Fruit fly (Drosophila melanogaster) whole organism, embryonic: Measurements from ENCODE around the gene Naam.

Experiments used
- Atf6 ChIP-seq: fragments of 200-800 bp; sonication (Bioruptor generic); IDR thresholded peaks from 2 replicates; pipeline ENCODE4 v1.3.6; 2022; ENCODE audit warnings: missing biosample characterization, missing genetic modification characterization
- Bdp1 ChIP-seq: fragments of 200-800 bp; sonication (Bioruptor generic); optimal IDR thresholded peaks from 3 replicates; lab custom pipeline; 2016; ENCODE audit warnings: missing biosample characterization, missing genetic modification characterization
- CG10274 ChIP-seq: fragments of 200-800 bp; sonication (Bioruptor generic); optimal IDR thresholded peaks from 3 replicates; lab custom pipeline; 2017; ENCODE audit warnings: missing biosample characterization, mild to moderate bottlenecking, missing genetic modification characterization
- CG10431 ChIP-seq: fragments of 200-800 bp; sonication (Bioruptor generic); optimal IDR thresholded peaks from 3 replicates; lab custom pipeline; 2018; ENCODE audit warnings: missing biosample characterization, mild to moderate bottlenecking, missing genetic modification characterization
- CG13424 ChIP-seq: fragments of 200-800 bp; sonication (Bioruptor generic); optimal IDR thresholded peaks from 2 replicates; lab custom pipeline; 2019; ENCODE audit warnings: missing biosample characterization, mild to moderate bottlenecking, missing genetic modification characterization, moderate library complexity
- CG14441 ChIP-seq: fragments of 200-800 bp; sonication (Bioruptor generic); IDR thresholded peaks from 2 replicates; pipeline ENCODE4 v1.3.6; 2022; ENCODE audit warnings: missing biosample characterization, missing genetic modification characterization
- CG15269 ChIP-seq: fragments of 200-800 bp; sonication (Bioruptor generic); optimal IDR thresholded peaks from 2 replicates; lab custom pipeline; 2018; ENCODE audit warnings: missing biosample characterization, mild to moderate bottlenecking, missing genetic modification characterization, moderate library complexity
- CG15601 ChIP-seq: fragments of 200-800 bp; sonication (Bioruptor generic); optimal IDR thresholded peaks from 3 replicates; lab custom pipeline; 2019; ENCODE audit warnings: missing biosample characterization, mild to moderate bottlenecking, missing genetic modification characterization, moderate library complexity
- CG16815 ChIP-seq: fragments of 200-800 bp; sonication (Bioruptor generic); optimal IDR thresholded peaks from 3 replicates; lab custom pipeline; 2017; ENCODE audit warnings: missing biosample characterization, mild to moderate bottlenecking, missing genetic modification characterization
- CG17912 ChIP-seq: fragments of 200-800 bp; sonication (Bioruptor generic); optimal IDR thresholded peaks from 2 replicates; lab custom pipeline; 2018; ENCODE audit warnings: missing biosample characterization, mild to moderate bottlenecking, missing genetic modification characterization
- CG18619 ChIP-seq: fragments of 200-800 bp; sonication (Bioruptor generic); optimal IDR thresholded peaks from 3 replicates; lab custom pipeline; 2017; ENCODE audit warnings: missing biosample characterization, mild to moderate bottlenecking, missing genetic modification characterization
- CG31224 ChIP-seq: fragments of 200-800 bp; sonication (Bioruptor generic); IDR thresholded peaks from 2 replicates; pipeline ENCODE4 v1.3.6; 2022; ENCODE audit warnings: missing biosample characterization, missing genetic modification characterization
- CG32772 ChIP-seq: fragments of 200-800 bp; sonication (Bioruptor generic); IDR thresholded peaks from 2 replicates; pipeline ENCODE4 v1.3.6; 2022; ENCODE audit warnings: missing biosample characterization, missing genetic modification characterization
- CG3407 ChIP-seq: fragments of 200-800 bp; sonication (Bioruptor generic); optimal IDR thresholded peaks from 2 replicates; lab custom pipeline; 2018; ENCODE audit warnings: missing biosample characterization, mild to moderate bottlenecking, missing genetic modification characterization
- CG34376 ChIP-seq: fragments of 200-800 bp; sonication (Bioruptor generic); optimal IDR thresholded peaks from 2 replicates; lab custom pipeline; 2018; ENCODE audit warnings: missing biosample characterization, mild to moderate bottlenecking, missing genetic modification characterization
- CG43689 ChIP-seq: fragments of 200-800 bp; sonication (Bioruptor generic); IDR thresholded peaks from 2 replicates; pipeline ENCODE4 v1.3.6; 2022; ENCODE audit warnings: missing biosample characterization, missing genetic modification characterization
- CG4424 ChIP-seq: fragments of 200-800 bp; sonication (Bioruptor generic); optimal IDR thresholded peaks from 3 replicates; lab custom pipeline; 2016; ENCODE audit warnings: missing biosample characterization, missing genetic modification characterization
- CG6254 ChIP-seq: fragments of 200-800 bp; sonication (Bioruptor generic); optimal IDR thresholded peaks from 3 replicates; lab custom pipeline; 2017; ENCODE audit warnings: mild to moderate bottlenecking, missing biosample characterization, missing genetic modification reagents, missing genetic modification characterization
- CG8765 ChIP-seq: fragments of 200-800 bp; sonication (Bioruptor generic); IDR thresholded peaks from 2 replicates; pipeline ENCODE4 v1.3.6; 2022; ENCODE audit warnings: missing biosample characterization, missing genetic modification characterization
- CHES-1-like ChIP-seq: fragments of 200-800 bp; sonication (Bioruptor generic); optimal IDR thresholded peaks from 2 replicates; lab custom pipeline; 2016; ENCODE audit warnings: missing biosample characterization, missing genetic modification characterization
- D ChIP-seq, 2 experiments: fragments of 200-800 bp in 1 of 2; fragments of >200 bp in 1 of 2; sonication (Bioruptor generic) in 1 of 2; optimal IDR thresholded peaks; 2 replicates in 1 of 2; 3 replicates in 1 of 2; lab custom pipeline; 2017; ENCODE audit warnings: mild to moderate bottlenecking in 1 of 2, missing biosample characterization in 1 of 2, missing genetic modification characterization in 1 of 2, missing genetic modification reagents in 1 of 2
- Dll ChIP-seq: fragments of 200-800 bp; sonication (Bioruptor generic); IDR thresholded peaks from 4 replicates; pipeline ENCODE4 v1.3.6; 2022; ENCODE audit warnings: missing biosample characterization, missing genetic modification characterization; ENCODE audit not compliant: partially characterized antibody
- Fer3 ChIP-seq: fragments of 200-800 bp; sonication (Bioruptor generic); optimal IDR thresholded peaks from 2 replicates; lab custom pipeline; 2018; ENCODE audit warnings: missing biosample characterization, mild to moderate bottlenecking, missing genetic modification characterization, moderate library complexity
- Hr3 ChIP-seq: fragments of 200-800 bp; sonication (Bioruptor generic); optimal IDR thresholded peaks from 3 replicates; lab custom pipeline; 2016; ENCODE audit warnings: missing biosample characterization, missing genetic modification characterization
- Hr39 ChIP-seq: fragments of >200 bp; optimal IDR thresholded peaks from 2 replicates; lab custom pipeline; 2017
- Nf-YA ChIP-seq: fragments of 200-800 bp; sonication (Bioruptor generic); IDR thresholded peaks from 2 replicates; pipeline ENCODE4 v1.3.6; 2022; ENCODE audit warnings: missing biosample characterization, missing genetic modification characterization
- Nf-YC ChIP-seq: fragments of 200-800 bp; optimal IDR thresholded peaks from 3 replicates; lab custom pipeline; 2019; ENCODE audit warnings: missing biosample characterization, mild to moderate bottlenecking, missing genetic modification characterization, moderate library complexity
- TFAM ChIP-seq: fragments of 200-800 bp; sonication (Bioruptor generic); optimal IDR thresholded peaks from 2 replicates; lab custom pipeline; 2017; ENCODE audit warnings: missing biosample characterization, missing genetic modification characterization, inconsistent platforms
- Trl ChIP-seq, 3 experiments: fragments of >200 bp in 2 of 3; fragments of 200-800 bp in 1 of 3; sonication (Bioruptor generic) in 1 of 3; optimal IDR thresholded peaks; 2 replicates in 1 of 3; 3 replicates in 2 of 3; lab custom pipeline; 2016 to 2017; ENCODE audit warnings: missing biosample characterization in 1 of 3, missing genetic modification characterization in 1 of 3
- Xbp1 ChIP-seq: fragments of 200-800 bp; sonication (Bioruptor generic); optimal IDR thresholded peaks from 3 replicates; lab custom pipeline; 2016; ENCODE audit warnings: missing biosample characterization, mild to moderate bottlenecking, missing genetic modification characterization
- YL-1 ChIP-seq: fragments of 200-800 bp; sonication (Bioruptor generic); optimal IDR thresholded peaks from 3 replicates; lab custom pipeline; 2017; ENCODE audit warnings: missing biosample characterization, mild to moderate bottlenecking, missing genetic modification characterization
- az2 ChIP-seq: fragments of 200-800 bp; sonication (Bioruptor generic); optimal IDR thresholded peaks from 3 replicates; lab custom pipeline; 2016; ENCODE audit warnings: missing biosample characterization, missing genetic modification characterization
- bcd ChIP-seq: fragments of 200-800 bp; sonication (Bioruptor generic); optimal IDR thresholded peaks from 2 replicates; lab custom pipeline; 2017; ENCODE audit warnings: missing biosample characterization, mild to moderate bottlenecking, missing genetic modification characterization
- bigmax ChIP-seq: fragments of 200-800 bp; sonication (Bioruptor generic); optimal IDR thresholded peaks from 2 replicates; lab custom pipeline; 2018; ENCODE audit warnings: missing biosample characterization, mild to moderate bottlenecking, missing genetic modification characterization
- croc ChIP-seq: fragments of 200-800 bp; sonication (Bioruptor generic); conservative IDR thresholded peaks from 3 replicates; pipeline ENCODE4 v1.3.6; 2022; ENCODE audit warnings: missing biosample characterization, missing genetic modification characterization
- dan ChIP-seq: fragments of 200-800 bp; sonication (Bioruptor generic); IDR thresholded peaks from 2 replicates; pipeline ENCODE4 v1.3.6; 2022; ENCODE audit warnings: missing biosample characterization, missing genetic modification characterization
- ewg ChIP-seq: fragments of 200-800 bp; sonication (Bioruptor generic); optimal IDR thresholded peaks from 3 replicates; lab custom pipeline; 2017; ENCODE audit warnings: mild to moderate bottlenecking, missing biosample characterization, missing genetic modification reagents, missing genetic modification characterization
- grn ChIP-seq: fragments of 200-800 bp; sonication (Bioruptor generic); optimal IDR thresholded peaks from 3 replicates; lab custom pipeline; 2017; ENCODE audit warnings: missing biosample characterization, missing genetic modification characterization
- inv ChIP-seq: fragments of 200-800 bp; sonication (Bioruptor generic); IDR thresholded peaks from 2 replicates; pipeline ENCODE4 v1.3.6; 2022; ENCODE audit warnings: missing biosample characterization, missing genetic modification characterization; ENCODE audit not compliant: partially characterized antibody
- p53 ChIP-seq: fragments of 200-800 bp; sonication (Bioruptor generic); optimal IDR thresholded peaks from 2 replicates; lab custom pipeline; 2016; ENCODE audit warnings: missing biosample characterization, missing genetic modification characterization
- peb ChIP-seq: fragments of 200-800 bp; sonication (Bioruptor generic); IDR thresholded peaks from 2 replicates; pipeline ENCODE4 v1.3.6; 2022; ENCODE audit warnings: missing biosample characterization, missing genetic modification characterization
- salm ChIP-seq: fragments of 200-800 bp; sonication (Bioruptor generic); optimal IDR thresholded peaks from 2 replicates; lab custom pipeline; 2018; ENCODE audit warnings: missing biosample characterization, mild to moderate bottlenecking, missing genetic modification characterization
- sc ChIP-seq, 3 experiments: fragments of >200 bp in 2 of 3; fragments of 200-800 bp in 1 of 3; sonication (Bioruptor generic) in 1 of 3; optimal IDR thresholded peaks; 2 replicates in 2 of 3; 3 replicates in 1 of 3; lab custom pipeline; 2017; ENCODE audit warnings: mild to moderate bottlenecking in 1 of 3, missing biosample characterization in 1 of 3, missing genetic modification characterization in 1 of 3, missing genetic modification reagents in 1 of 3
- sens ChIP-seq: fragments of 200-800 bp; sonication (Bioruptor generic); peaks from one replicate; lab custom pipeline; 2016; ENCODE audit warnings: missing biosample characterization, missing genetic modification characterization
- tin ChIP-seq: fragments of 200-800 bp; sonication (Bioruptor generic); optimal IDR thresholded peaks from 3 replicates; lab custom pipeline; 2016; ENCODE audit warnings: missing biosample characterization, missing genetic modification characterization
- toy ChIP-seq: fragments of 200-800 bp; sonication (Bioruptor generic); IDR thresholded peaks from 2 replicates; pipeline ENCODE4 v1.3.6; 2022; ENCODE audit warnings: missing biosample characterization, missing genetic modification characterization
- tup ChIP-seq: fragments of 200-800 bp; sonication (Bioruptor generic); optimal IDR thresholded peaks from 2 replicates; lab custom pipeline; 2016; ENCODE audit warnings: missing biosample characterization, mild to moderate bottlenecking, missing genetic modification characterization, moderate library complexity
- unc-4 ChIP-seq: fragments of 200-800 bp; sonication (Bioruptor generic); IDR thresholded peaks from 2 replicates; pipeline ENCODE4 v1.3.6; 2022; ENCODE audit warnings: missing biosample characterization, missing genetic modification characterization; ENCODE audit not compliant: partially characterized antibody
- wor ChIP-seq: fragments of 200-800 bp; sonication (Bioruptor generic); IDR thresholded peaks from 2 replicates; pipeline ENCODE4 v1.3.6; 2022; ENCODE audit warnings: missing biosample characterization, missing genetic modification characterization

Naam gene

DNA sequence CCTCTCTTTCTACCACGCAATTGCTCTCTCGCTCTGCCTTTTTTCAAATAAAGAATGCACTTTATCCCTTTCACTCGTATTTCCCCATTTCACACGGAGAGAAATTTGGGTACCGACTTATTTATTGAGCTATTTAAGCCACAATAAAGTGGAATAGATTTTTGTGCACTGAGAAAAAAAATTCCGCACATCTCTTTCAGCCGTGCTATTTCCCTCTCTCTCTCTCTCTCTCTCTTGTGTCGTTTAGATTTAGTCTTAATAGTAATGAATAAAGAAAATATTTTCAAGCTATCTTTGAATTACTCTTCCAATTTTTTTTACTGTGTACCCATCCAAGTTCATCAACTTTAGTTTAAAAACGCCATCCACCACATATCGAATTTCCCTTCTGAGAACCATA, 47.6 kb upstream of the Naam start (continued):
- TF ChIP-seq CG17912 (GFP tag; lab: Kevin White, UChicago) = no peak
- TF ChIP-seq sens = peak; percentile 91
- peak; percentile 58 for TF ChIP-seq az2 (GFP tag; lab: Kevin White, UChicago)
- peak; percentile 38; the same call in 1 of the 2 replicates for TF ChIP-seq wor (GFP tag; lab: Robert Waterston, UW)
- TF ChIP-seq Trl (optimal IDR thresholded peaks at IDR 0.05; lab: Kevin White, UChicago) = peak in 1 of 2 experiments; percentile 14
- TF ChIP-seq Trl (GFP tag; optimal IDR thresholded peaks at IDR 0.05; lab: Kevin White, UChicago) = peak; percentile 23
- peak; percentile 48 for TF ChIP-seq bcd
- peak; percentile 67 for TF ChIP-seq CG14441
- peak; percentile 31 for TF ChIP-seq CHES-1-like (GFP tag; lab: Kevin White, UChicago)
- TF ChIP-seq Atf6 (GFP tag; lab: Robert Waterston, UW) = peak; percentile 43; the same call in 1 of the 2 replicates
- TF ChIP-seq D (optimal IDR thresholded peaks at IDR 0.05; lab: Kevin White, UChicago) = no peak
- TF ChIP-seq D (GFP tag; optimal IDR thresholded peaks at IDR 0.05; lab: Kevin White, UChicago) = peak; percentile 31
- peak; percentile 55 for TF ChIP-seq CG15269 (tag; lab: Kevin White, UChicago)
- TF ChIP-seq CG18619 (GFP tag; lab: Kevin White, UChicago) = no peak
- TF ChIP-seq CG31224 (GFP tag; lab: Robert Waterston, UW) = 0 out of 2 replicates have a peak, but pooled peaks have one; percentile 36
- peak; percentile 27 for TF ChIP-seq CG6254 (GFP tag; lab: Kevin White, UChicago)
- TF ChIP-seq tin (GFP tag; lab: Kevin White, UChicago) = peak; percentile 37
- TF ChIP-seq Dll (GFP tag; lab: Robert Waterston, UW) = no peak
- peak; percentile 45; the same call in 2 of the 3 replicates for TF ChIP-seq croc (GFP tag; lab: Robert Waterston, UW)
- 0 out of 2 replicates have a peak, but pooled peaks have one; percentile 36 for TF ChIP-seq Nf-YA (GFP tag; lab: Robert Waterston, UW)
- TF ChIP-seq unc-4 (GFP tag; lab: Robert Waterston, UW) = no peak
- TF ChIP-seq CG8765 = no peak
- no peak for TF ChIP-seq Hr39
- TF ChIP-seq CG43689 (GFP tag; lab: Robert Waterston, UW) = peak; percentile 40
- no peak for TF ChIP-seq dan (GFP tag; lab: Robert Waterston, UW)
- TF ChIP-seq CG4424 (GFP tag; lab: Kevin White, UChicago) = peak; percentile 69
- TF ChIP-seq YL-1 (GFP tag; lab: Kevin White, UChicago) = no peak
- TF ChIP-seq salm (tag; lab: Kevin White, UChicago) = peak; percentile 34
- no peak for TF ChIP-seq p53 (GFP tag; lab: Kevin White, UChicago)
- TF ChIP-seq toy (GFP tag; lab: Robert Waterston, UW) = no peak
- TF ChIP-seq tup = no peak
- TF ChIP-seq CG10431 (GFP tag; lab: Kevin White, UChicago) = no peak
- no peak for TF ChIP-seq inv (GFP tag; lab: Robert Waterston, UW)
- TF ChIP-seq ewg (GFP tag; lab: Kevin White, UChicago) = peak; percentile 9
- no peak for TF ChIP-seq TFAM
- TF ChIP-seq Bdp1 (GFP tag; lab: Kevin White, UChicago) = no peak
- no peak for TF ChIP-seq grn (GFP tag; lab: Kevin White, UChicago)
- TF ChIP-seq CG16815 (GFP tag; lab: Kevin White, UChicago) = peak; percentile 14
- no peak for TF ChIP-seq CG34376
- peak; percentile 18 for TF ChIP-seq Hr3
- peak; percentile 34 for TF ChIP-seq CG13424 (tag; lab: Kevin White, UChicago)
- TF ChIP-seq bigmax (GFP tag; lab: Kevin White, UChicago) = no peak
- no peak for TF ChIP-seq CG3407 (GFP tag; lab: Kevin White, UChicago)
- no peak for TF ChIP-seq Nf-YC (tag; lab: Kevin White, UChicago)
- no peak for TF ChIP-seq sc (optimal IDR thresholded peaks at IDR 0.05; lab: Kevin White, UChicago)
- peak; percentile 11 for TF ChIP-seq sc (GFP tag; optimal IDR thresholded peaks at IDR 0.05; lab: Kevin White, UChicago)
- 0 out of 2 replicates have a peak, but pooled peaks have one; percentile 31 for TF ChIP-seq CG32772
- TF ChIP-seq Xbp1 = peak; percentile 55
- no peak for TF ChIP-seq CG10274 (GFP tag; lab: Kevin White, UChicago)
- peak; percentile 19 for TF ChIP-seq CG15601 (tag; lab: Kevin White, UChicago)
- peak; percentile 27; the same call in 1 of the 2 replicates for TF ChIP-seq peb (GFP tag; lab: Robert Waterston, UW)
- TF ChIP-seq Fer3 (tag; lab: Kevin White, UChicago) = peak; percentile 47
